Fruit fly (Drosophila melanogaster) whole organism, embryonic: ENCODE results near the gene CG5246.

ENCODE experiments used
- CG10274 ChIP-seq: fragments of 200-800 bp; sonication (Bioruptor generic); optimal IDR thresholded peaks from 3 replicates; lab custom pipeline; 2017; ENCODE audit warnings: missing biosample characterization, mild to moderate bottlenecking, missing genetic modification characterization
- CG30403 ChIP-seq: fragments of 200-800 bp; sonication (Bioruptor generic); optimal IDR thresholded peaks from 3 replicates; lab custom pipeline; 2016; ENCODE audit warnings: missing biosample characterization, missing genetic modification characterization
- H2.0 ChIP-seq: fragments of 200-800 bp; sonication (Bioruptor generic); IDR thresholded peaks from 2 replicates; pipeline ENCODE4 v1.3.6; 2022; ENCODE audit warnings: missing biosample characterization, missing genetic modification characterization
- Sox102F ChIP-seq: fragments of 200-800 bp; sonication (Bioruptor generic); optimal IDR thresholded peaks from 2 replicates; lab custom pipeline; 2018; ENCODE audit warnings: missing biosample characterization, mild to moderate bottlenecking, missing genetic modification characterization, moderate library complexity
- Stat92E ChIP-seq, 3 experiments: fragments of >200 bp in 2 of 3; fragments of 200-800 bp in 1 of 3; sonication (Bioruptor generic) in 1 of 3; optimal IDR thresholded peaks; 2 replicates each; lab custom pipeline; 2017 to 2019; ENCODE audit warnings: missing biosample characterization in 3 of 3, missing genetic modification characterization in 3 of 3, mild to moderate bottlenecking in 1 of 3, moderate library complexity in 1 of 3
- Xrp1 ChIP-seq: fragments of 200-800 bp; sonication (Bioruptor generic); IDR thresholded peaks from 2 replicates; pipeline ENCODE4 v1.3.6; 2022; ENCODE audit warnings: missing biosample characterization, missing genetic modification characterization
- hth ChIP-seq: fragments of >200 bp; optimal IDR thresholded peaks from 2 replicates; lab custom pipeline; 2017; ENCODE audit warnings: inconsistent platforms
- run ChIP-seq: fragments of 200-800 bp; sonication (Bioruptor generic); optimal IDR thresholded peaks from 3 replicates; lab custom pipeline; 2018; ENCODE audit warnings: missing biosample characterization, mild to moderate bottlenecking, missing genetic modification characterization
- tx ChIP-seq: fragments of 200-800 bp; sonication (Bioruptor generic); optimal IDR thresholded peaks from 2 replicates; lab custom pipeline; 2016; ENCODE audit warnings: missing biosample characterization, missing genetic modification characterization

DNA sequence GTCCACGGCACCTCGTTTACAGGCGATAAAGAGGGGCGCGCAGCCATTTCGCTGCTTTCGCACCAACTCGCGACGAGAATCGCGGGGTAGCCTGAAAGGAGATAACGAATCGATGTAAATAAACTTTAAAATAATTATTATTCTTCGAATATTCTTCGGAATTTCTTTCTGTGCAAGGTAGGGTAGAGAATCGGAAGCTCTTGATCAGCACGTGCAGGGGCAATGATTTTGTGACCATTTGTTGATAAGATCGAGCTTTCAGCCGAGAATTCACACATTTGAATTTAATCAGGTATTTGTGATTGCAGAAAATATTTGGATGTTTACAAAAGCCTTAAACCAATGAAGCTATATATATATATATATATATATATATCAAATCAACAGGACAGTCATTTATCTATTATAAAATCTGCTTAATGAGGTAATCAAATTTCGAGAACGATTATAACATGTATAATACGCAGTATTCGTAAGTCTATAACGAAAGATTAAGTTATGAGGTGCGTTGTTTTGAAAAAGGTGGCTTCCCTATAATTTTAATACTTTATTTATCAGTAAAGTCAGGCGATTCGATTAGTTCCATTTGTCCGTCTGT, 11.8 kb downstream of the CG5246 start:
- TF ChIP-seq tx (GFP tag; lab: Kevin White, UChicago) (no peak), Xrp1 (GFP tag; lab: Robert Waterston, UW) (no peak), CG30403 (GFP tag; lab: Kevin White, UChicago) (no peak), Stat92E (GFP tag; optimal IDR thresholded peaks at IDR 0.05; lab: Kevin White, UChicago) (no peak), Sox102F (GFP tag; lab: Kevin White, UChicago) (no peak), run (tag; lab: Kevin White, UChicago) (no peak), H2.0 (GFP tag; lab: Robert Waterston, UW) (no peak), CG10274 (GFP tag; lab: Kevin White, UChicago) (no peak), hth (lab: Kevin White, UChicago) (no peak)
